Fruit fly (Drosophila melanogaster) whole organism, embryonic: ENCODE measurements around the gene CG5188.

Source experiments
- Abd-B ChIP-seq: fragments of 200-800 bp; sonication (Bioruptor generic); optimal IDR thresholded peaks from 2 replicates; lab custom pipeline; 2018; ENCODE audit warnings: missing biosample characterization, mild to moderate bottlenecking, missing genetic modification characterization, moderate library complexity
- Adf1 ChIP-seq: fragments of 200-800 bp; sonication (Bioruptor generic); IDR thresholded peaks from 2 replicates; pipeline ENCODE4 v1.3.6; 2022; ENCODE audit warnings: missing biosample characterization, missing genetic modification characterization
- CG1024 ChIP-seq: fragments of 200-800 bp; sonication (Bioruptor generic); IDR thresholded peaks from 2 replicates; pipeline ENCODE4 v1.3.6; 2022; ENCODE audit warnings: missing biosample characterization, missing genetic modification characterization
- CG10267 ChIP-seq: fragments of 200-800 bp; sonication (Bioruptor generic); optimal IDR thresholded peaks from 2 replicates; lab custom pipeline; 2018; ENCODE audit warnings: missing biosample characterization, mild to moderate bottlenecking, missing genetic modification characterization, moderate library complexity
- CG11456 ChIP-seq: fragments of 200-800 bp; sonication (Bioruptor generic); IDR thresholded peaks from 3 replicates; pipeline ENCODE4 v1.3.6; 2022; ENCODE audit warnings: missing biosample characterization, missing genetic modification characterization
- CG11696 ChIP-seq: fragments of 200-800 bp; sonication (Bioruptor generic); IDR thresholded peaks from 2 replicates; pipeline ENCODE4 v1.3.6; 2022; ENCODE audit warnings: missing biosample characterization, missing genetic modification characterization
- CG13775 ChIP-seq: fragments of 200-800 bp; sonication (Bioruptor generic); optimal IDR thresholded peaks from 3 replicates; lab custom pipeline; 2017; ENCODE audit warnings: missing biosample characterization, mild to moderate bottlenecking, missing genetic modification characterization
- CG1647 ChIP-seq: fragments of 200-800 bp; sonication (Bioruptor generic); optimal IDR thresholded peaks from 3 replicates; lab custom pipeline; 2016; ENCODE audit warnings: missing biosample characterization, missing genetic modification characterization
- CG17568 ChIP-seq: fragments of 200-800 bp; sonication (Bioruptor generic); optimal IDR thresholded peaks from 2 replicates; lab custom pipeline; 2018; ENCODE audit warnings: missing biosample characterization, mild to moderate bottlenecking, missing genetic modification characterization, moderate library complexity
- CG1832 ChIP-seq: fragments of 200-800 bp; sonication (Bioruptor generic); optimal IDR thresholded peaks from 2 replicates; lab custom pipeline; 2017; ENCODE audit warnings: missing biosample characterization, mild to moderate bottlenecking, missing genetic modification characterization, inconsistent platforms
- CG2678 ChIP-seq: fragments of 200-800 bp; sonication (Bioruptor generic); optimal IDR thresholded peaks from 3 replicates; lab custom pipeline; 2019; ENCODE audit warnings: missing biosample characterization, mild to moderate bottlenecking, missing genetic modification characterization, moderate library complexity
- CG31365 ChIP-seq: fragments of 200-800 bp; sonication (Bioruptor generic); optimal IDR thresholded peaks from 2 replicates; lab custom pipeline; 2018; ENCODE audit warnings: missing biosample characterization, mild to moderate bottlenecking, missing genetic modification characterization
- CG32532 ChIP-seq: fragments of 200-800 bp; sonication (Bioruptor generic); IDR thresholded peaks from 2 replicates; pipeline ENCODE4 v1.3.6; 2022; ENCODE audit warnings: missing biosample characterization, missing genetic modification characterization
- CG34376 ChIP-seq: fragments of 200-800 bp; sonication (Bioruptor generic); optimal IDR thresholded peaks from 2 replicates; lab custom pipeline; 2018; ENCODE audit warnings: missing biosample characterization, mild to moderate bottlenecking, missing genetic modification characterization
- CG42726 ChIP-seq: fragments of 200-800 bp; sonication (Bioruptor generic); IDR thresholded peaks from 2 replicates; pipeline ENCODE4 v1.3.6; 2022; ENCODE audit warnings: missing biosample characterization, missing genetic modification characterization; ENCODE audit not compliant: partially characterized antibody
- CG4424 ChIP-seq: fragments of 200-800 bp; sonication (Bioruptor generic); optimal IDR thresholded peaks from 3 replicates; lab custom pipeline; 2016; ENCODE audit warnings: missing biosample characterization, missing genetic modification characterization
- CG4820 ChIP-seq: fragments of 200-800 bp; sonication (Bioruptor generic); optimal IDR thresholded peaks from 3 replicates; lab custom pipeline; 2016; ENCODE audit warnings: missing biosample characterization, missing genetic modification characterization
- CG6765 ChIP-seq: fragments of 200-800 bp; sonication (Bioruptor generic); optimal IDR thresholded peaks from 3 replicates; lab custom pipeline; 2017; ENCODE audit warnings: missing biosample characterization, mild to moderate bottlenecking, missing genetic modification characterization
- CG7963 ChIP-seq: fragments of 200-800 bp; sonication (Bioruptor generic); IDR thresholded peaks from 3 replicates; pipeline ENCODE4 v1.3.6; 2022; ENCODE audit warnings: missing biosample characterization, missing genetic modification characterization; ENCODE audit not compliant: partially characterized antibody
- CG8924 ChIP-seq: fragments of 200-800 bp; optimal IDR thresholded peaks from 3 replicates; lab custom pipeline; 2019; ENCODE audit warnings: missing biosample characterization, mild to moderate bottlenecking, missing genetic modification characterization, moderate library complexity
- CrebB ChIP-seq: fragments of 200-800 bp; sonication (Bioruptor generic); optimal IDR thresholded peaks from 3 replicates; lab custom pipeline; 2018; ENCODE audit warnings: missing biosample characterization, mild to moderate bottlenecking, missing genetic modification characterization
- Dip2 ChIP-seq: fragments of 200-800 bp; sonication (Bioruptor generic); IDR thresholded peaks from 2 replicates; pipeline ENCODE4 v1.3.6; 2022; ENCODE audit warnings: missing biosample characterization, missing genetic modification characterization
- E2f2 ChIP-seq: fragments of 200-800 bp; sonication (Bioruptor generic); IDR thresholded peaks from 2 replicates; pipeline ENCODE4 v1.3.6; 2022; ENCODE audit warnings: missing biosample characterization, missing genetic modification characterization
- GATAe ChIP-seq: fragments of 200-800 bp; sonication (Bioruptor generic); conservative IDR thresholded peaks from 2 replicates; pipeline ENCODE4 v1.3.6; 2022; ENCODE audit warnings: missing biosample characterization, missing genetic modification characterization
- Hey ChIP-seq: fragments of 200-800 bp; sonication (Bioruptor generic); optimal IDR thresholded peaks from 3 replicates; lab custom pipeline; 2018; ENCODE audit warnings: missing biosample characterization, mild to moderate bottlenecking, missing genetic modification characterization
- Hsf ChIP-seq: fragments of 200-800 bp; sonication (Bioruptor generic); optimal IDR thresholded peaks from 3 replicates; lab custom pipeline; 2016; ENCODE audit warnings: missing biosample characterization, missing genetic modification characterization
- Mrtf ChIP-seq: fragments of 200-800 bp; sonication (Bioruptor generic); IDR thresholded peaks from 3 replicates; pipeline ENCODE4 v1.3.6; 2022; ENCODE audit warnings: missing biosample characterization, missing genetic modification characterization
- Poxn ChIP-seq: fragments of 200-800 bp; sonication (Bioruptor generic); IDR thresholded peaks from 2 replicates; pipeline ENCODE4 v1.3.6; 2022; ENCODE audit warnings: missing biosample characterization, missing genetic modification characterization
- Sry-β ChIP-seq: fragments of 200-800 bp; sonication (Bioruptor generic); optimal IDR thresholded peaks from 2 replicates; lab custom pipeline; 2018; ENCODE audit warnings: missing biosample characterization, mild to moderate bottlenecking, missing genetic modification characterization, moderate library complexity
- Ssrp ChIP-seq: fragments of 200-800 bp; sonication (Bioruptor generic); optimal IDR thresholded peaks from 2 replicates; lab custom pipeline; 2018; ENCODE audit warnings: missing biosample characterization, mild to moderate bottlenecking, missing genetic modification characterization, moderate library complexity
- Vsx1 ChIP-seq: fragments of 200-800 bp; sonication (Bioruptor generic); optimal IDR thresholded peaks from 2 replicates; lab custom pipeline; 2017; ENCODE audit warnings: missing biosample characterization, mild to moderate bottlenecking, missing genetic modification characterization, missing genetic modification reagents
- ab ChIP-seq: fragments of 200-800 bp; sonication (Bioruptor generic); optimal IDR thresholded peaks from 2 replicates; lab custom pipeline; 2016; ENCODE audit warnings: missing biosample characterization, missing genetic modification characterization
- ara ChIP-seq: fragments of 200-800 bp; sonication (Bioruptor generic); IDR thresholded peaks from 2 replicates; pipeline ENCODE4 v1.3.6; 2022; ENCODE audit warnings: missing biosample characterization, missing genetic modification characterization
- ase ChIP-seq: fragments of 200-800 bp; sonication (Bioruptor generic); IDR thresholded peaks from 3 replicates; pipeline ENCODE4 v1.3.6; 2022; ENCODE audit warnings: missing biosample characterization, missing genetic modification characterization
- br ChIP-seq: fragments of >200 bp; optimal IDR thresholded peaks from 2 replicates; lab custom pipeline; 2017
- cad ChIP-seq: fragments of >200 bp; optimal IDR thresholded peaks from 2 replicates; lab custom pipeline; 2017; ENCODE audit warnings: missing biosample characterization, missing genetic modification characterization
- caup ChIP-seq: fragments of 200-800 bp; sonication (Bioruptor generic); optimal IDR thresholded peaks from 3 replicates; lab custom pipeline; 2017; ENCODE audit warnings: missing biosample characterization, mild to moderate bottlenecking, missing genetic modification characterization, moderate library complexity; ENCODE audit not compliant: severe bottlenecking
- ems ChIP-seq: fragments of 200-800 bp; sonication (Bioruptor generic); optimal IDR thresholded peaks from 3 replicates; lab custom pipeline; 2016; ENCODE audit warnings: missing biosample characterization, missing genetic modification characterization
- fd102C ChIP-seq: fragments of 200-800 bp; sonication (Bioruptor generic); optimal IDR thresholded peaks from 2 replicates; lab custom pipeline; 2018; ENCODE audit warnings: missing biosample characterization, mild to moderate bottlenecking, missing genetic modification characterization, moderate library complexity
- fd64A ChIP-seq: fragments of 200-800 bp; sonication (Bioruptor generic); optimal IDR thresholded peaks from 3 replicates; lab custom pipeline; 2018; ENCODE audit warnings: missing biosample characterization, mild to moderate bottlenecking, missing genetic modification characterization
- grn ChIP-seq: fragments of 200-800 bp; sonication (Bioruptor generic); optimal IDR thresholded peaks from 3 replicates; lab custom pipeline; 2017; ENCODE audit warnings: missing biosample characterization, missing genetic modification characterization
- gt ChIP-seq: fragments of 200-800 bp; sonication (Bioruptor generic); IDR thresholded peaks from 2 replicates; pipeline ENCODE4 v1.3.6; 2022; ENCODE audit warnings: missing biosample characterization, missing genetic modification characterization
- ind ChIP-seq: fragments of 200-800 bp; sonication (Bioruptor generic); optimal IDR thresholded peaks from 3 replicates; lab custom pipeline; 2016; ENCODE audit warnings: missing biosample characterization, missing genetic modification characterization
- kni ChIP-seq: fragments of 200-800 bp; sonication (Bioruptor generic); optimal IDR thresholded peaks from 3 replicates; lab custom pipeline; 2017; ENCODE audit warnings: mild to moderate bottlenecking, missing biosample characterization, missing genetic modification reagents, missing genetic modification characterization
- lola ChIP-seq, 3 experiments: fragments of >200 bp in 2 of 3; fragments of 200-800 bp in 1 of 3; sonication (Bioruptor generic) in 1 of 3; optimal IDR thresholded peaks; 2 replicates each; lab custom pipeline; 2017 to 2019; ENCODE audit warnings: missing biosample characterization in 3 of 3, missing genetic modification characterization in 3 of 3, mild to moderate bottlenecking in 1 of 3, moderate library complexity in 1 of 3
- nmo ChIP-seq: fragments of 200-800 bp; sonication (Bioruptor generic); optimal IDR thresholded peaks from 2 replicates; lab custom pipeline; 2018; ENCODE audit warnings: missing biosample characterization, mild to moderate bottlenecking, missing genetic modification characterization, moderate library complexity
- pzg ChIP-seq: fragments of 200-800 bp; sonication (Bioruptor generic); optimal IDR thresholded peaks from 3 replicates; lab custom pipeline; 2018; ENCODE audit warnings: missing biosample characterization, mild to moderate bottlenecking, missing genetic modification characterization, moderate library complexity
- tap ChIP-seq: fragments of 200-800 bp; optimal IDR thresholded peaks from 3 replicates; lab custom pipeline; 2019; ENCODE audit warnings: missing biosample characterization, mild to moderate bottlenecking, missing genetic modification characterization, moderate library complexity
- tin ChIP-seq: fragments of 200-800 bp; sonication (Bioruptor generic); optimal IDR thresholded peaks from 3 replicates; lab custom pipeline; 2016; ENCODE audit warnings: missing biosample characterization, missing genetic modification characterization
- twi ChIP-seq: fragments of 200-800 bp; optimal IDR thresholded peaks from 2 replicates; lab custom pipeline; 2019; ENCODE audit warnings: missing biosample characterization, mild to moderate bottlenecking, missing genetic modification characterization, moderate library complexity
- unpg ChIP-seq: fragments of 200-800 bp; sonication (Bioruptor generic); optimal IDR thresholded peaks from 3 replicates; lab custom pipeline; 2018; ENCODE audit warnings: missing biosample characterization, mild to moderate bottlenecking, missing genetic modification characterization, moderate library complexity

Gene CG5188

DNA sequence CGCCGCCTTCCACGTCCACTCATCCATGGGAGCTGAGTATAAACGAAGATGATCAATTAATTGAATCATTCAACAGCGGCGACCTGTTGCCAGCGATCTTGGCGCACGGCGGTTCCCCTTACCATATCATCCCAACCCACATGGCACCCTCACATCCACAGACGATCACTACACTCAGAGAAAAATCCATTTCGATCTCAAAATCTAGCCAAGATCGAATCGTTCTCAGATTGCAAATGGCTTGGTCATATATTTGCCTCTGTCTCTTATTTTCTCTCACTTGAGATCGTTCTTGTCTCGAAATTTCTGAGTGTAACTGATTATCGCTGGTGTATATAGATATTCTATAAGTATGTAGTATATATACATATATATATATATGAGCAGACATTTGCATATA, 39.8 kb downstream of the CG5188 start (continued):
- TF ChIP-seq CG1647 (GFP tag; lab: Kevin White, UChicago) (no peak), Sry-β (GFP tag; lab: Kevin White, UChicago) (no peak), CG10267 (tag; lab: Kevin White, UChicago) (peak; percentile 41), GATAe (GFP tag; lab: Robert Waterston, UW) (no peak), Ssrp (tag; lab: Kevin White, UChicago) (peak; percentile 17), CG6765 (GFP tag; lab: Kevin White, UChicago) (peak; percentile 32), br (lab: Kevin White, UChicago) (no peak), Poxn (GFP tag; lab: Robert Waterston, UW) (no peak), kni (GFP tag; lab: Kevin White, UChicago) (no peak), CG7963 (GFP tag; lab: Robert Waterston, UW) (no peak), Mrtf (GFP tag; lab: Robert Waterston, UW) (peak; percentile 70), Hsf (GFP tag; lab: Kevin White, UChicago) (no peak), pzg (GFP tag; lab: Kevin White, UChicago) (no peak), CG42726 (no peak), twi (tag; lab: Kevin White, UChicago) (no peak), CG1832 (GFP tag; lab: Kevin White, UChicago) (no peak), CG4820 (GFP tag; lab: Kevin White, UChicago) (peak; percentile 44), tap (tag; lab: Kevin White, UChicago) (peak; percentile 71), ase (GFP tag; lab: Robert Waterston, UW) (peak; percentile 58; the same call in 1 of the 3 replicates), fd64A (GFP tag; lab: Kevin White, UChicago) (no peak), caup (GFP tag; lab: Kevin White, UChicago) (peak; percentile 45), Abd-B (GFP tag; lab: Kevin White, UChicago) (peak; percentile 35), Hey (tag; lab: Kevin White, UChicago) (no peak), CG2678 (tag; lab: Kevin White, UChicago) (peak; percentile 77), ab (GFP tag; lab: Kevin White, UChicago) (no peak), lola (GFP tag; optimal IDR thresholded peaks at IDR 0.05; lab: Kevin White, UChicago) (no peak), gt (GFP tag; lab: Robert Waterston, UW) (peak; percentile 27; the same call in 1 of the 2 replicates), nmo (peak; percentile 52), E2f2 (peak; percentile 31; the same call in 1 of the 2 replicates), Adf1 (GFP tag; lab: Robert Waterston, UW) (peak; percentile 34; the same call in 1 of the 2 replicates), CG13775 (GFP tag; lab: Kevin White, UChicago) (peak; percentile 30), CG11456 (GFP tag; lab: Robert Waterston, UW) (peak; percentile 81), CG34376 (no peak), CG11696 (GFP tag; lab: Robert Waterston, UW) (no peak), CG32532 (GFP tag; lab: Robert Waterston, UW) (peak; percentile 82), cad (GFP tag; lab: Kevin White, UChicago) (no peak), CG17568 (GFP tag; lab: Kevin White, UChicago) (peak; percentile 34), tin (GFP tag; lab: Kevin White, UChicago) (peak; percentile 34), CG4424 (peak; percentile 27), CG1024 (GFP tag; lab: Robert Waterston, UW) (peak; percentile 21; the same call in 1 of the 2 replicates), fd102C (GFP tag; lab: Kevin White, UChicago) (no peak), unpg (peak; percentile 65), CG8924 (peak; percentile 42), Dip2 (GFP tag; lab: Robert Waterston, UW) (no peak), CG31365 (no peak), grn (GFP tag; lab: Kevin White, UChicago) (no peak), ara (GFP tag; lab: Robert Waterston, UW) (peak; percentile 66; the same call in 1 of the 2 replicates), CrebB (no peak), ems (GFP tag; lab: Kevin White, UChicago) (peak; percentile 36), ind (GFP tag; lab: Kevin White, UChicago) (peak; percentile 65), Vsx1 (GFP tag; lab: Kevin White, UChicago) (peak; percentile 13)
